Worm (Caenorhabditis elegans): ENCODE data around the gene prkl-1.

Gene prkl-1

DNA sequence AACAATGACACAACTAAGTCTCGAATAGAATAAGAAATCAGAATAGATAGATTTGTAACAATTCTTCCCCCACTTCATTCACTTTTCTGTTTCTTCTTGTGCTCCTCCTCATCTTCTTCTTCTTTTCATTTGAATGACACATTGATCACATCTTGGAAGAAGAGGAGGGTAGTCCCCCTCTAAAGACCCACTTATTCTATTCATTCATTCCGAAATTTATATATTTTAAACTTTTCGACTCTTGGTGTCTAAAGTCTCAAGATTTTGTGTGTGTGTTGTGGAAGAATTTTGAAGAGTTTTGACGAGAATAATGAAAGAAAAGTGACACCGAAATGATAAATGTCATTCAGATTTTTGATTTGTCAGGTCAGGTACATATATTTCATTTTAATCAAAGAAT is 4.3 kb upstream of the prkl-1 start:
- TF ChIP-seq ztf-22 (GFP tag; optimal IDR thresholded peaks at IDR 0.05) (no peak), fkh-3 (tag; optimal IDR thresholded peaks at IDR 0.05) (no peak), madf-3 (GFP tag; IDR thresholded peaks at IDR 0.05) (no peak), ceh-58 (GFP tag; IDR thresholded peaks at IDR 0.05) (no peak), nfya-2 (GFP tag; IDR thresholded peaks at IDR 0.05) (no peak), T07F8.4 (tag; optimal IDR thresholded peaks at IDR 0.05) (no peak), F10E7.11 (tag; optimal IDR thresholded peaks at IDR 0.05) (no peak), F33H1.4 (GFP tag; IDR thresholded peaks at IDR 0.05) (no peak), mel-28 (tag; optimal IDR thresholded peaks at IDR 0.05; ENCODE audit: borderline replicate concordance) (no peak), dpl-1 (GFP tag; optimal IDR thresholded peaks at IDR 0.05) (no peak), pha-4 (tag; optimal IDR thresholded peaks at IDR 0.05) (no peak), B0261.1 (tag; optimal IDR thresholded peaks at IDR 0.05) (no peak)

DNA sequence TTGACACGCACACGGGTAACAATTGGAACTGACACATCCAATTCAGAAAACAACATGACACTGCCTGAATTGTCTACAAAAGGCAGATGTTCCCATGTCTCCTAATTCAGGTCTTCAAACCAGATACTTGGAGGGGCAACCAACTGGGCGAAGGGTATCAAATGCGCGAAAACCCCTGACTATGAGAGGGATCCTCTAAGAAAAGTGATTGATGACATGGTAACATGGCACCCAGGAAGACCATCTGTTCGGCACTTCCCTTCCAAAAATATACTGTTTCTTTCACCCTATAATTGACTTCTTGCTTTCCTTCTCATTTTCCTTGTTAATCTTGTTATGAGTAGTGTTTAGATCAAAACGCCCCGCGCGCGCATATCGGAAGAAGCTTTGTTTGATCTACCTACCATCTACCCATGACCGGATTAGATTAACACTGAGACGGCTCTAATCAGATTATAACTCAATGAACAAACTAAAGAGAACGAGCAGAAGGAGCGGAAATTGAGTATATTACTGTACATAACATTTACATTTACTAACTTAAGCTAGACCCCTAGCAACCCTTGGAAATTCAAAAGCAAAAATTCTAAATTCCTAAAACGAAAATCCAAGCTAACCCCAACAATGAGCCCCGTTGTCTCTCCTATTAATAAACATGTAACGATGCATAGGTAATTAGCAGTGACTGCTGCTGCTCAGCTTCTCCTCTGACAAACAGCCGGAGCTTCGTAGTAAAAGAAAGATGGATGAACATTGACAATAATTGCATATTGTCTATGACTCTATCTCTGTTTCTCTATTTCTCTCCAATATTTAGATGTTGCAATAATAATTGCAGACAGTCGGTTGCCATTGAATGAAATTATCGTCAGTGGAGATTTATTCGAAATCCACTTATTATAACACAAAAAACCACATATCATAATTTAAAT is 2.0 kb downstream of the prkl-1 start:
- TF ChIP-seq rpc-1 (optimal IDR thresholded peaks at IDR 0.05) (no peak), rpc-1 (tag; optimal IDR thresholded peaks at IDR 0.05) (no peak), K12H6.12 (tag; optimal IDR thresholded peaks at IDR 0.05) (no peak), unc-130 (GFP tag; optimal IDR thresholded peaks at IDR 0.05) (no peak), ceh-58 (GFP tag; IDR thresholded peaks at IDR 0.05) (no peak), dox-1 (GFP tag; IDR thresholded peaks at IDR 0.05) (no peak), B0035.1 (tag; optimal IDR thresholded peaks at IDR 0.05) (no peak), madf-3 (GFP tag; IDR thresholded peaks at IDR 0.05) (no peak)

ce11 chrIV:6978625-6979024 is 8.1 kb downstream of the prkl-1 start:
- TF ChIP-seq repo-1 (tag; optimal IDR thresholded peaks at IDR 0.05) = no peak
- TF ChIP-seq bed-2 (GFP tag; IDR thresholded peaks at IDR 0.05) = no peak
- no peak for TF ChIP-seq nhr-90 (tag; optimal IDR thresholded peaks at IDR 0.05)
- TF ChIP-seq snpc-3.4 (tag; optimal IDR thresholded peaks at IDR 0.05) = peak; percentile 61
- TF ChIP-seq F49E8.2 (tag; optimal IDR thresholded peaks at IDR 0.05; ENCODE audit: insufficient read depth) = peak; percentile 44
- no peak for TF ChIP-seq rpc-1 (optimal IDR thresholded peaks at IDR 0.05)
- TF ChIP-seq rpc-1 (tag; optimal IDR thresholded peaks at IDR 0.05) = no peak
- TF ChIP-seq mxl-1 (tag; optimal IDR thresholded peaks at IDR 0.05) = no peak
- no peak for TF ChIP-seq lag-1 (GFP tag; IDR thresholded peaks at IDR 0.05)
- TF ChIP-seq attf-6 (GFP tag; IDR thresholded peaks at IDR 0.05) = 0 out of 2 replicates have a peak, but pooled peaks have one; percentile 35
- no peak for TF ChIP-seq madf-8 (GFP tag; conservative IDR thresholded peaks at IDR 0.05)
- TF ChIP-seq cebp-1 (GFP tag; IDR thresholded peaks at IDR 0.05) = no peak
- no peak for TF ChIP-seq cebp-1 (tag; optimal IDR thresholded peaks at IDR 0.05)
- no peak for TF ChIP-seq akir-1 (GFP tag; optimal IDR thresholded peaks at IDR 0.05)
- no peak for TF ChIP-seq ztf-26 (tag; optimal IDR thresholded peaks at IDR 0.05)
- TF ChIP-seq madf-6 (GFP tag; IDR thresholded peaks at IDR 0.05) = peak; percentile 43; the same call in 1 of the 2 replicates
- TF ChIP-seq snpc-4 (GFP tag; optimal IDR thresholded peaks at IDR 0.05) = no peak
- TF ChIP-seq snpc-4 (tag; optimal IDR thresholded peaks at IDR 0.05) = peak in 1 of 4 experiments; percentile 39
- no peak for TF ChIP-seq bed-1 (GFP tag; IDR thresholded peaks at IDR 0.05)
- TF ChIP-seq Y53G8AR.9 (GFP tag; conservative IDR thresholded peaks at IDR 0.05) = no peak
- no peak for TF ChIP-seq ceh-27 (GFP tag; optimal IDR thresholded peaks at IDR 0.05)
- TF ChIP-seq F33H1.4 (GFP tag; IDR thresholded peaks at IDR 0.05) = peak; percentile 16; the same call in 1 of the 2 replicates
- TF ChIP-seq atf-7 (tag; optimal IDR thresholded peaks at IDR 0.05) = no peak
- no peak for TF ChIP-seq mcd-1 (GFP tag; IDR thresholded peaks at IDR 0.05)
- TF ChIP-seq let-526 (GFP tag; IDR thresholded peaks at IDR 0.05) = no peak
- 0 out of 2 replicates have a peak, but pooled peaks have one; percentile 13 for TF ChIP-seq egl-44 (GFP tag; IDR thresholded peaks at IDR 0.05)
